Worm (Caenorhabditis elegans): ENCODE measurements around the gene zig-6.

The zig-6 gene

DNA sequence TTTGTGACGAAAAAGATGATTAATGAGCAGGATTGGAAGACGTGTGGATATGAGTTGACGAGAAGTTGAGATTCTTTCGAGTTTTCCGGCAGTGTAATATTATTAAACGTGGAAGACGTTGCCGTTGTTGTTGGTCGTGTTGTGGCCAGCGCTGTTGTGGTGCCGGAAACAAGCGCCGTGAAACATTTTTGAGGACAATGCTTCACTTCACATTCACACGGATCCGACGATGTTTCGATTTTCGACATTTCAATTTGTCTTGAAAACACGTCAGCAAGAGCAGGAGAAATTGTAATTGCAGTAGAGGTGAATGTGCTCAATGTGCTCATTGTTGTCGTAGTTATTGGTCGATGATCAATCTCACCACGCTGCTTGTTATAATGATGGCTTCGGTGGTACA lies 20.1 kb downstream of the zig-6 start:
- TF ChIP-seq unc-62 (GFP tag; optimal IDR thresholded peaks at IDR 0.05 in 1 of 2), result peak in 1 of 2 experiments; percentile 77
- TF ChIP-seq unc-62 (tag; optimal IDR thresholded peaks at IDR 0.05), result no peak
- no peak for TF ChIP-seq lin-38 (GFP tag; IDR thresholded peaks at IDR 0.05)
- no peak for TF ChIP-seq spr-3 (GFP tag; optimal IDR thresholded peaks at IDR 0.05)

DNA sequence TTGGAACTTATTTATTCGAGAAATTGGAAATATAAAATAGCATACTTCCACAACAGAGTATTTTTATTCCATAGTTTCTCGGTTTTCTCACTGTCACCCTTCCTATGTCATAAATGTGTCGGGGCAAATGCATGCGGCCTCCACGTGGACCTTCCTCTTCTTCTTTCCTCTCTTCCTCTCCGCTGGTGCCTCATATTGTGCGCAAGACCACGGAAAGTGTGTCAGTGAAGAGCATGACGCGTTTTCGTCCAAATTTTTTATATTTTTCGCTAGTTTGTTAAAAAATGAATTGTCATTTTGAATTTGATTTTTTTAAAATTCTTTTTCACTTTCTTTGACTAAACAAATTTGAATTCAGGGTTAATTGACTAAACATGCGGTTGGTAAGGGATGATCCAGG lies 23.8 kb downstream of the zig-6 start, which contains the start of gene mans-3:
Gene mans-3 (plus strand): TSS at position 359 of the 400 bp plus-strand sequence.
- TF ChIP-seq lin-38 (GFP tag; IDR thresholded peaks at IDR 0.05) (no peak), mep-1 (tag; optimal IDR thresholded peaks at IDR 0.05) (peak; percentile 98), php-3 (GFP tag; IDR thresholded peaks at IDR 0.05) (no peak; the same call in 1 of the 2 replicates), unc-39 (tag; optimal IDR thresholded peaks at IDR 0.05) (no peak), ZK546.5 (tag; optimal IDR thresholded peaks at IDR 0.05) (peak in 1 of 2 experiments; percentile 13), lim-7 (GFP tag; IDR thresholded peaks at IDR 0.05) (no peak), duxl-1 (tag; optimal IDR thresholded peaks at IDR 0.05; ENCODE audit: poor library complexity) (peak; percentile 84), dmd-6 (GFP tag; IDR thresholded peaks at IDR 0.05) (peak; percentile 95), pha-4 (GFP tag; IDR thresholded peaks at IDR 0.05) (peak; percentile 89), pha-4 (tag; optimal IDR thresholded peaks at IDR 0.05) (peak; percentile 40), pqm-1 (tag; optimal IDR thresholded peaks at IDR 0.05) (peak; percentile 37), vab-7 (GFP tag; IDR thresholded peaks at IDR 0.05) (no peak), nhr-6 (tag; optimal IDR thresholded peaks at IDR 0.05) (peak; percentile 94), ctbp-1 (GFP tag; IDR thresholded peaks at IDR 0.05) (no peak; the same call in 1 of the 2 replicates), lir-3 (tag; optimal IDR thresholded peaks at IDR 0.05) (no peak), egl-43 (GFP tag; IDR thresholded peaks at IDR 0.05) (no peak), spr-3 (GFP tag; optimal IDR thresholded peaks at IDR 0.05) (no peak), skn-1 (tag; optimal IDR thresholded peaks at IDR 0.05) (no peak), ceh-62 (tag; optimal IDR thresholded peaks at IDR 0.05) (no peak), nhr-10 (tag; optimal IDR thresholded peaks at IDR 0.05) (no peak), Y48G9A.11 (GFP tag; IDR thresholded peaks at IDR 0.05) (no peak), nhr-237 (tag; optimal IDR thresholded peaks at IDR 0.05) (no peak), lin-29 (GFP tag; IDR thresholded peaks at IDR 0.05) (peak; percentile 73), T20F7.1 (GFP tag; optimal IDR thresholded peaks at IDR 0.05) (peak; percentile 84), saeg-2 (GFP tag; IDR thresholded peaks at IDR 0.05) (0 out of 2 replicates have a peak, but pooled peaks have one; percentile 35), Y75B8A.6 (GFP tag; IDR thresholded peaks at IDR 0.05) (no peak), nhr-25 (tag; optimal IDR thresholded peaks at IDR 0.05; ENCODE audit: borderline replicate concordance, insufficient read depth) (peak; percentile 74), ama-1 (optimal IDR thresholded peaks at IDR 0.05) (no peak), ceh-28 (tag; optimal IDR thresholded peaks at IDR 0.05) (no peak), tra-1 (GFP tag; IDR thresholded peaks at IDR 0.05) (peak; percentile 82), F26F4.8 (GFP tag; conservative IDR thresholded peaks at IDR 0.05) (no peak), egl-27 (tag; optimal IDR thresholded peaks at IDR 0.05) (no peak), mxl-2 (GFP tag; conservative IDR thresholded peaks at IDR 0.05) (peak; percentile 96), aha-1 (tag) (peak; percentile 96), lin-13 (GFP tag; optimal IDR thresholded peaks at IDR 0.05) (peak; percentile 80), ztf-7 (tag; optimal IDR thresholded peaks at IDR 0.05) (peak; percentile 25), ZK337.2 (GFP tag; IDR thresholded peaks at IDR 0.05) (no peak), madf-9 (GFP tag; conservative IDR thresholded peaks at IDR 0.05) (peak; percentile 68; the same call in 1 of the 2 replicates), nhr-28 (tag; optimal IDR thresholded peaks at IDR 0.05) (peak; percentile 88), attf-4 (tag; optimal IDR thresholded peaks at IDR 0.05) (peak; percentile 68), arid-1 (GFP tag; conservative IDR thresholded peaks at IDR 0.05) (no peak), daf-16 (GFP tag; optimal IDR thresholded peaks at IDR 0.05) (peak; percentile 51 to 72), daf-16 (tag; optimal IDR thresholded peaks at IDR 0.05) (peak; percentile 70), fos-1 (tag; optimal IDR thresholded peaks at IDR 0.05) (no peak), snpc-1.2 (GFP tag; IDR thresholded peaks at IDR 0.05) (no peak), zip-2 (tag; optimal IDR thresholded peaks at IDR 0.05) (peak; percentile 73), aly-2 (tag; optimal IDR thresholded peaks at IDR 0.05) (no peak), dmd-9 (GFP tag; IDR thresholded peaks at IDR 0.05) (no peak), ztf-11 (tag; optimal IDR thresholded peaks at IDR 0.05) (no peak), zag-1 (tag; optimal IDR thresholded peaks at IDR 0.05) (no peak)
